Fruit fly (Drosophila melanogaster) whole organism, embryonic: Measurements from ENCODE around the gene ph-p.

Experiments
- Ada2b ChIP-seq: fragments of 200-800 bp; sonication (Bioruptor generic); IDR thresholded peaks from 2 replicates; pipeline ENCODE4 v1.3.6; 2022; ENCODE audit warnings: missing biosample characterization, missing genetic modification characterization
- CG10147 ChIP-seq: fragments of 200-800 bp; sonication (Bioruptor generic); optimal IDR thresholded peaks from 2 replicates; lab custom pipeline; 2019; ENCODE audit warnings: missing biosample characterization, mild to moderate bottlenecking, missing genetic modification characterization, moderate library complexity
- CG10209 ChIP-seq: fragments of 200-800 bp; sonication (Bioruptor generic); optimal IDR thresholded peaks from 3 replicates; lab custom pipeline; 2017; ENCODE audit warnings: missing biosample characterization, mild to moderate bottlenecking, missing genetic modification characterization, missing genetic modification reagents
- CG10366 ChIP-seq: fragments of 200-800 bp; sonication (Bioruptor generic); IDR thresholded peaks from 2 replicates; pipeline ENCODE4 v1.3.6; 2022; ENCODE audit warnings: missing biosample characterization, missing genetic modification characterization
- CG10462 ChIP-seq: fragments of 200-800 bp; sonication (Bioruptor generic); optimal IDR thresholded peaks from 2 replicates; lab custom pipeline; 2016; ENCODE audit warnings: missing biosample characterization, missing genetic modification characterization
- CG11085 ChIP-seq: fragments of 200-800 bp; sonication (Bioruptor generic); IDR thresholded peaks from 2 replicates; pipeline ENCODE4 v1.3.6; 2022; ENCODE audit warnings: missing biosample characterization, missing genetic modification characterization
- CG11456 ChIP-seq: fragments of 200-800 bp; sonication (Bioruptor generic); IDR thresholded peaks from 3 replicates; pipeline ENCODE4 v1.3.6; 2022; ENCODE audit warnings: missing biosample characterization, missing genetic modification characterization
- CG12155 ChIP-seq: fragments of 200-800 bp; sonication (Bioruptor generic); optimal IDR thresholded peaks from 3 replicates; lab custom pipeline; 2016; ENCODE audit warnings: missing biosample characterization, missing genetic modification characterization
- CG12391 ChIP-seq: fragments of 200-800 bp; sonication (Bioruptor generic); optimal IDR thresholded peaks from 3 replicates; lab custom pipeline; 2018; ENCODE audit warnings: missing biosample characterization, mild to moderate bottlenecking, missing genetic modification characterization, moderate library complexity
- CG1602 ChIP-seq: fragments of 200-800 bp; sonication (Bioruptor generic); optimal IDR thresholded peaks from 3 replicates; lab custom pipeline; 2016; ENCODE audit warnings: missing biosample characterization, missing genetic modification characterization
- CG1647 ChIP-seq: fragments of 200-800 bp; sonication (Bioruptor generic); optimal IDR thresholded peaks from 3 replicates; lab custom pipeline; 2016; ENCODE audit warnings: missing biosample characterization, missing genetic modification characterization
- CG17568 ChIP-seq: fragments of 200-800 bp; sonication (Bioruptor generic); optimal IDR thresholded peaks from 2 replicates; lab custom pipeline; 2018; ENCODE audit warnings: missing biosample characterization, mild to moderate bottlenecking, missing genetic modification characterization, moderate library complexity
- CG18011 ChIP-seq: fragments of 200-800 bp; sonication (Bioruptor generic); optimal IDR thresholded peaks from 2 replicates; lab custom pipeline; 2017; ENCODE audit warnings: missing biosample characterization, missing genetic modification characterization, mild to moderate bottlenecking, moderate library complexity, missing genotype
- CG1832 ChIP-seq: fragments of 200-800 bp; sonication (Bioruptor generic); optimal IDR thresholded peaks from 2 replicates; lab custom pipeline; 2017; ENCODE audit warnings: missing biosample characterization, mild to moderate bottlenecking, missing genetic modification characterization, inconsistent platforms
- CG2712 ChIP-seq: fragments of 200-800 bp; optimal IDR thresholded peaks from 3 replicates; lab custom pipeline; 2019; ENCODE audit warnings: missing biosample characterization, mild to moderate bottlenecking, missing genetic modification characterization, moderate library complexity
- CG2875 ChIP-seq: fragments of 200-800 bp; sonication (Bioruptor generic); optimal IDR thresholded peaks from 2 replicates; lab custom pipeline; 2017; ENCODE audit warnings: missing biosample characterization, mild to moderate bottlenecking, missing genetic modification characterization, missing genetic modification reagents
- CG32772 ChIP-seq: fragments of 200-800 bp; sonication (Bioruptor generic); IDR thresholded peaks from 2 replicates; pipeline ENCODE4 v1.3.6; 2022; ENCODE audit warnings: missing biosample characterization, missing genetic modification characterization
- CG33213 ChIP-seq: fragments of 200-800 bp; sonication (Bioruptor generic); optimal IDR thresholded peaks from 3 replicates; lab custom pipeline; 2016; ENCODE audit warnings: missing biosample characterization, missing genetic modification characterization
- CG3838 ChIP-seq: fragments of 200-800 bp; sonication (Bioruptor generic); optimal IDR thresholded peaks from 3 replicates; lab custom pipeline; 2016; ENCODE audit warnings: missing biosample characterization, missing genetic modification characterization
- CG4854 ChIP-seq: fragments of 200-800 bp; sonication (Bioruptor generic); optimal IDR thresholded peaks from 2 replicates; lab custom pipeline; 2016; ENCODE audit warnings: missing biosample characterization, missing genetic modification characterization, inconsistent platforms
- CG9437 ChIP-seq: fragments of 200-800 bp; sonication (Bioruptor generic); optimal IDR thresholded peaks from 2 replicates; lab custom pipeline; 2018; ENCODE audit warnings: missing biosample characterization, mild to moderate bottlenecking, missing genetic modification characterization
- CG9609 ChIP-seq: fragments of 200-800 bp; sonication (Bioruptor generic); optimal IDR thresholded peaks from 3 replicates; lab custom pipeline; 2016; ENCODE audit warnings: missing biosample characterization, missing genetic modification characterization
- CG9932 ChIP-seq: fragments of 200-800 bp; sonication (Bioruptor generic); IDR thresholded peaks from 2 replicates; pipeline ENCODE4 v1.3.6; 2022; ENCODE audit warnings: missing biosample characterization, missing genetic modification characterization
- Chrac-16 ChIP-seq: fragments of 200-800 bp; sonication (Bioruptor generic); optimal IDR thresholded peaks from 3 replicates; lab custom pipeline; 2016; ENCODE audit warnings: missing biosample characterization, missing genetic modification characterization
- CkIIα-i1 ChIP-seq: fragments of 200-800 bp; sonication (Bioruptor generic); IDR thresholded peaks from 2 replicates; pipeline ENCODE4 v1.3.6; 2022; ENCODE audit warnings: missing biosample characterization, missing genetic modification characterization
- HLH4C ChIP-seq: fragments of 200-800 bp; sonication (Bioruptor generic); IDR thresholded peaks from 3 replicates; pipeline ENCODE4 v1.3.6; 2022; ENCODE audit warnings: missing biosample characterization, missing genetic modification characterization; ENCODE audit not compliant: partially characterized antibody
- Hey ChIP-seq: fragments of 200-800 bp; sonication (Bioruptor generic); optimal IDR thresholded peaks from 3 replicates; lab custom pipeline; 2018; ENCODE audit warnings: missing biosample characterization, mild to moderate bottlenecking, missing genetic modification characterization
- Max ChIP-seq: fragments of 200-800 bp; sonication (Bioruptor generic); optimal IDR thresholded peaks from 2 replicates; lab custom pipeline; 2016; ENCODE audit warnings: missing biosample characterization, mild to moderate bottlenecking, missing genetic modification characterization
- NC2β ChIP-seq: fragments of 200-800 bp; sonication (Bioruptor generic); optimal IDR thresholded peaks from 2 replicates; lab custom pipeline; 2016; ENCODE audit warnings: missing biosample characterization, missing genetic modification characterization
- NFAT ChIP-seq: fragments of 200-800 bp; sonication (Bioruptor generic); IDR thresholded peaks from 2 replicates; pipeline ENCODE4 v1.3.6; 2022; ENCODE audit warnings: missing biosample characterization, missing genetic modification characterization
- Neu2 ChIP-seq: fragments of 200-800 bp; sonication (Bioruptor generic); optimal IDR thresholded peaks from 3 replicates; lab custom pipeline; 2016; ENCODE audit warnings: missing biosample characterization, missing genetic modification characterization, borderline replicate concordance
- Nf-YC ChIP-seq: fragments of 200-800 bp; optimal IDR thresholded peaks from 3 replicates; lab custom pipeline; 2019; ENCODE audit warnings: missing biosample characterization, mild to moderate bottlenecking, missing genetic modification characterization, moderate library complexity
- Oaz ChIP-seq: fragments of 200-800 bp; sonication (Bioruptor generic); IDR thresholded peaks from 2 replicates; pipeline ENCODE4 v1.3.6; 2022; ENCODE audit warnings: missing biosample characterization, missing genetic modification characterization
- Rx ChIP-seq: fragments of 200-800 bp; sonication (Bioruptor generic); IDR thresholded peaks from 2 replicates; pipeline ENCODE4 v1.3.6; 2022; ENCODE audit warnings: missing biosample characterization, missing genetic modification characterization
- Xbp1 ChIP-seq: fragments of 200-800 bp; sonication (Bioruptor generic); optimal IDR thresholded peaks from 3 replicates; lab custom pipeline; 2016; ENCODE audit warnings: missing biosample characterization, mild to moderate bottlenecking, missing genetic modification characterization
- ase ChIP-seq: fragments of 200-800 bp; sonication (Bioruptor generic); IDR thresholded peaks from 3 replicates; pipeline ENCODE4 v1.3.6; 2022; ENCODE audit warnings: missing biosample characterization, missing genetic modification characterization
- cg ChIP-seq: fragments of 200-800 bp; sonication (Bioruptor generic); optimal IDR thresholded peaks from 3 replicates; lab custom pipeline; 2019; ENCODE audit warnings: missing biosample characterization, mild to moderate bottlenecking, missing genetic modification characterization, moderate library complexity
- dan ChIP-seq: fragments of 200-800 bp; sonication (Bioruptor generic); IDR thresholded peaks from 2 replicates; pipeline ENCODE4 v1.3.6; 2022; ENCODE audit warnings: missing biosample characterization, missing genetic modification characterization
- dimm ChIP-seq: fragments of 200-800 bp; sonication (Bioruptor generic); IDR thresholded peaks from 2 replicates; pipeline ENCODE4 v1.3.6; 2022; ENCODE audit warnings: missing biosample characterization, missing genetic modification characterization
- dmrt99B ChIP-seq: fragments of 200-800 bp; sonication (Bioruptor generic); optimal IDR thresholded peaks from 2 replicates; lab custom pipeline; 2018; ENCODE audit warnings: missing biosample characterization, mild to moderate bottlenecking, missing genetic modification characterization, moderate library complexity
- en ChIP-seq: fragments of 200-800 bp; sonication (Bioruptor generic); optimal IDR thresholded peaks from 2 replicates; lab custom pipeline; 2016; ENCODE audit warnings: missing biosample characterization, missing genetic modification characterization
- hkb ChIP-seq, 2 experiments: fragments of 200-800 bp in 1 of 2; fragments of >200 bp in 1 of 2; sonication (Bioruptor generic) in 1 of 2; IDR thresholded peaks in 1 of 2; optimal IDR thresholded peaks in 1 of 2; 2 replicates each; pipeline versions ENCODE4 v1.3.6 to Lab custom; 2017 to 2022; ENCODE audit warnings: missing biosample characterization in 1 of 2, missing genetic modification characterization in 1 of 2
- hth ChIP-seq: fragments of >200 bp; optimal IDR thresholded peaks from 2 replicates; lab custom pipeline; 2017; ENCODE audit warnings: inconsistent platforms
- knrl ChIP-seq: fragments of 200-800 bp; sonication (Bioruptor generic); IDR thresholded peaks from 3 replicates; pipeline ENCODE4 v1.3.6; 2022; ENCODE audit warnings: missing biosample characterization, missing genetic modification characterization; ENCODE audit not compliant: partially characterized antibody
- mirr ChIP-seq: fragments of 200-800 bp; sonication (Bioruptor generic); optimal IDR thresholded peaks from 3 replicates; lab custom pipeline; 2018; ENCODE audit warnings: missing biosample characterization, mild to moderate bottlenecking, missing genetic modification characterization
- pan ChIP-seq, 4 experiments: fragments of >200 bp in 3 of 4; fragments of 200-800 bp in 1 of 4; sonication (Bioruptor generic) in 1 of 4; optimal IDR thresholded peaks in 3 of 4; IDR thresholded peaks in 1 of 4; 2 replicates each; pipeline versions ENCODE4 v1.3.6 to Lab custom; 2017 to 2022; ENCODE audit warnings: missing biosample characterization in 2 of 4, missing genetic modification characterization in 2 of 4, mixed read lengths in 1 of 4
- so ChIP-seq: fragments of 200-800 bp; sonication (Bioruptor generic); IDR thresholded peaks from 3 replicates; pipeline ENCODE4 v1.3.6; 2022; ENCODE audit warnings: missing biosample characterization, missing genetic modification characterization
- z ChIP-seq: fragments of 200-800 bp; sonication (Bioruptor generic); IDR thresholded peaks from 3 replicates; pipeline ENCODE4 v1.3.6; 2022; ENCODE audit warnings: missing biosample characterization, missing genetic modification characterization

The ph-p gene

DNA sequence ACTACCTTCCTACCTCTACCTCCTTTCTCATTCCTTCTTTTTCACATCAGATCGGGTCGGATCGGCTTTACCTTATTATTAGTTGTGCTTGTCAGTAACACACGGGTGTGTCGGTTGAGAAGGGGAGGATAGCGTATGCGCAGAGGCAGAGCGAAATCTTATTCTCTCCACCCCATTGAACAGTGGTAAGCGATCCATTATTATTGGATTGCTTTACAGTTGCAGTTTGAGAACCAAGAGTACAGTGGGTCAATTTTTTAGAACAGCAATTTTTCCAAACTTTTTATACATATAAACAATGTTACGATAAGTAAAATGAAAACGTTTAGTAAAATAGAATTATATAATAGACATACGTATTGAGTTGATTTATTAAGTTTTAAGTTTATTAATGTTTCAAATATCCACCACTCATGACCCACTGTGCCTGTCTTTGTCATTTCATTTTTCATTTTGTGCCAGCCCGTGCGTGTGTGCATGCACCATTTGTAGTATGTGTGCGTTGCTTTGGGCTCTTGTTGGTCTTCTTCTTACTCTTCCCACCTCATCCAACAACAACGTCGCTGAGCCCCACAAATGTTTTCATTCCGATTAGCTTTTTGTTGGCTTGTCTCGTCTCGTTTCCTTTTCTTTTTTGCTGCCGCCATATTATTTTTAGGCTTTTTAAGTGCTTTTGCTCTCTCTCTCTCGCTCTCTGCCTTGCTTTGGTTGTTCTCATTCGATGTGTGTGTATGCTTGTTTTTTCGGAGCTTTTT lies 407 bp downstream of the ph-p start (continued):
- TF ChIP-seq en (GFP tag; lab: Kevin White, UChicago) (peak; percentile 91), Oaz (GFP tag; lab: Robert Waterston, UW) (peak; percentile 99), CkIIα-i1 (GFP tag; lab: Robert Waterston, UW) (peak; percentile 89), Max (peak; percentile 98), CG11456 (GFP tag; lab: Robert Waterston, UW) (peak; percentile 98), CG2875 (peak; percentile 97), CG9609 (peak; percentile 91), cg (GFP tag; lab: Kevin White, UChicago) (peak; percentile 65), CG33213 (GFP tag; lab: Kevin White, UChicago) (peak; percentile 89), pan (optimal IDR thresholded peaks at IDR 0.05; lab: Kevin White, UChicago) (no peak), pan (GFP tag; optimal IDR thresholded peaks at IDR 0.05 in 1 of 2, IDR thresholded peaks at IDR 0.05 in 1 of 2) (peak in 1 of 2 experiments; percentile 99), CG3838 (GFP tag; lab: Kevin White, UChicago) (peak; percentile 94), CG10147 (GFP tag; lab: Kevin White, UChicago) (peak; percentile 99), CG18011 (GFP tag; lab: Kevin White, UChicago) (peak; percentile 94), CG1647 (GFP tag; lab: Kevin White, UChicago) (peak; percentile 94), Rx (GFP tag; lab: Robert Waterston, UW) (peak; percentile 96), hth (lab: Kevin White, UChicago) (no peak), CG9437 (GFP tag; lab: Kevin White, UChicago) (peak; percentile 93), so (peak; percentile 99), CG1602 (GFP tag; lab: Kevin White, UChicago) (peak; percentile 99), mirr (peak; percentile 97), Neu2 (GFP tag; lab: Kevin White, UChicago) (peak; percentile 53), dmrt99B (tag; lab: Kevin White, UChicago) (peak; percentile 100), dan (GFP tag; lab: Robert Waterston, UW) (peak; percentile 94), HLH4C (GFP tag; lab: Robert Waterston, UW) (peak; percentile 69; the same call in 2 of the 3 replicates), CG9932 (peak; percentile 98), CG2712 (tag; lab: Kevin White, UChicago) (peak; percentile 100), NC2β (peak; percentile 93), dimm (GFP tag; lab: Robert Waterston, UW) (peak; percentile 96), Nf-YC (tag; lab: Kevin White, UChicago) (peak; percentile 92), CG32772 (GFP tag; lab: Robert Waterston, UW) (peak; percentile 98), CG10366 (GFP tag; lab: Robert Waterston, UW) (peak; percentile 97), NFAT (GFP tag; lab: Robert Waterston, UW) (peak; percentile 96), Ada2b (GFP tag; lab: Robert Waterston, UW) (peak; percentile 99), CG17568 (peak; percentile 99), CG12391 (tag; lab: Kevin White, UChicago) (peak; percentile 100), CG4854 (GFP tag; lab: Kevin White, UChicago) (peak; percentile 96), CG10209 (GFP tag; lab: Kevin White, UChicago) (peak; percentile 99), CG10462 (GFP tag; lab: Kevin White, UChicago) (peak; percentile 97), ase (peak; percentile 97), Xbp1 (GFP tag; lab: Kevin White, UChicago) (peak; percentile 98), CG1832 (no peak), z (GFP tag; lab: Robert Waterston, UW) (peak; percentile 79), CG11085 (GFP tag; lab: Robert Waterston, UW) (peak; percentile 98), knrl (GFP tag; lab: Robert Waterston, UW) (peak; percentile 72), CG12155 (GFP tag; lab: Kevin White, UChicago) (peak; percentile 97), Chrac-16 (GFP tag; lab: Kevin White, UChicago) (peak; percentile 98), hkb (optimal IDR thresholded peaks at IDR 0.05; lab: Kevin White, UChicago) (peak; percentile 14), hkb (GFP tag; IDR thresholded peaks at IDR 0.05; lab: Robert Waterston, UW) (peak; percentile 99), Hey (tag; lab: Kevin White, UChicago) (peak; percentile 94)
